Fruit fly (Drosophila melanogaster): ENCODE results near the gene Raf.
A peak's percentile ranks its signal among the peaks of the same experiment; 100 is the strongest.

DNA sequence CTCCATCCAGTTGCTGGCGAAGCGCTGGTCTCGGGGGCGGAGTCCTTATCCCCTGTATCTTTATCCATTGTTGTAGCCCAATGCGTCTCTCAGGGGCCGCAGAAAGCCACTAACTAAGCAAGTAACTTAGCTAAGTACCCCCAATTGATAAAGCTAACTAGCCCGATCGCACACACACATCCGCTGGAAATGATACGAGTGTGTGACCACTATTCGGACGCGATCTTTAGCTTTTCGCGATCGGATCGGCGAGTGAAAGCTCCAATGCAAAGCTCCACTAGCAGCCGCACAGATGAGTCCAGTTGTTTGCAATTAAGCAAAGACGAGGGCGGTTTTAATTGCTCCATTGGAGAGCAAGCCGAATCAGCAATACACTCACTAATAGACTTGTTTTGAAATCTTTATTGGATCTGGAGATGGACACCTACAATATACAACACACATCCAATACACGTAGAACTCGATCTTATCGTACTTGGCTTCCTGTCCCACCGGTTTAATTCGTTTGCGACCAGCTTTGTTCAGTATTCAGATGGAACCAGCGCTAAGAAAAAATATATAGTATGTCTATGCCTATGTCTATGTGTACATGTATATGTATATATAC is 41.1 kb upstream of the Raf start, which contains the start of gene CG3091:
- no peak for TF ChIP-seq kay (GFP tag; ENCODE audit: borderline replicate concordance)
- TF ChIP-seq toe (GFP tag; optimal IDR thresholded peaks at IDR 0.05) = no peak
- TF ChIP-seq Mnt (GFP tag; optimal IDR thresholded peaks at IDR 0.05) = peak; percentile 3
- TF ChIP-seq CG11617 (GFP tag; optimal IDR thresholded peaks at IDR 0.05) = no peak
- peak; percentile 65 for TF ChIP-seq cic (GFP tag; optimal IDR thresholded peaks at IDR 0.05)
- no peak for TF ChIP-seq cnc (optimal IDR thresholded peaks at IDR 0.05)
- no peak for TF ChIP-seq pad (GFP tag; optimal IDR thresholded peaks at IDR 0.05)
- TF ChIP-seq Crg-1 (GFP tag; optimal IDR thresholded peaks at IDR 0.05) = no peak
- no peak for TF ChIP-seq Hr96 (GFP tag; optimal IDR thresholded peaks at IDR 0.05)
- no peak for TF ChIP-seq CG5204 (GFP tag; optimal IDR thresholded peaks at IDR 0.05)
- no peak for TF ChIP-seq CG7045 (GFP tag; optimal IDR thresholded peaks at IDR 0.05)
- TF ChIP-seq CG12768 (GFP tag; optimal IDR thresholded peaks at IDR 0.05) = no peak
